Worm (Caenorhabditis elegans) whole organism, L4/young adult: ENCODE results near the gene dhs-13.

Experiments used
- W03F9.2 ChIP-seq: fragments of 150-350 bp; optimal IDR thresholded peaks from 2 replicates; lab custom pipeline; 2014; ENCODE audit warnings: missing biosample characterization, missing genetic modification characterization
- dao-5 ChIP-seq: sonication (generic microtip); optimal IDR thresholded peaks from 2 replicates; lab custom pipeline; 2016; ENCODE audit warnings: missing genotype, missing genetic modification characterization, moderate library complexity, missing compliant biosample characterization
- him-1 ChIP-seq: sonication (generic microtip); optimal IDR thresholded peaks from 2 replicates; lab custom pipeline; 2016; ENCODE audit warnings: missing genotype, missing genetic modification reagents, missing genetic modification characterization, missing compliant biosample characterization

- TF ChIP-seq him-1 (tag; lab: Kevin White, UChicago) (no peak), W03F9.2 (no peak), dao-5 (tag; lab: Kevin White, UChicago) (no peak)
Measured at ce11 chrV:1774874-1775589, 3.5 kb upstream of the dhs-13 start, which contains the start of gene F36H9.7.
